Worm (Caenorhabditis elegans): ENCODE measurements around the gene aass-1.

- TF ChIP-seq dao-5 (tag; optimal IDR thresholded peaks at IDR 0.05), result no peak
- TF ChIP-seq him-1 (tag; optimal IDR thresholded peaks at IDR 0.05), result no peak
These were observed 8.8 kb upstream of the aass-1 start for ce11 chrIV:236138-236537.

Data from whole organism, L4/young adult.